Worm (Caenorhabditis elegans): ENCODE results near the gene clec-256.

The clec-256 gene

DNA sequence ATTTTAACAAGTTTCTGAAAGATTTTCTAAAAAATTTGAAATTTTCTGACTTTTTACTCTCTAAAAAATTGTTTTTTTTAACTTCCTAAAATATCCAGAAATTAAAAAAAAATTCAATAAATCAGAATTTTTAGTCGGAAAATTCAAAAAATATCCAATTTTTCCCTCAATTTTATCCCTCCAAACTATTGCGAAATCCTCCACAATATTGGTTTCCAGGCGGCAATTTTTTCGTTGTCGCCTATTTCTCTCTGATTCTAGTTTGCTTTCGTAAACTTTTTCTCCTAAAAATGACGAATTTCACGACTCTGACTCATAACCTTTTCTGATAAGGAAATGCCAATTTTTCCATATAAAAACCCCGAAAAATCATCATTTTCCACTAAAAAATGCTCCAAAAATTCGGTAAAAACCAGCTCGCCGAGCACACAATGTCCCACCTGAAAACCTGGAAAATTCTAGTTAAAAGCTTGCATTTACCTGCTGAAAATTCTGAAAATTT lies 16.0 kb downstream of the clec-256 start, which contains the start of gene Y17D7B.2:
Y17D7B.2 (plus strand) TSS at position 323 of the 502 bp plus-strand sequence.
- TF ChIP-seq ceh-13 (GFP tag; optimal IDR thresholded peaks at IDR 0.05) (no peak), flt-1 (GFP tag; IDR thresholded peaks at IDR 0.05) (no peak), ets-7 (tag; optimal IDR thresholded peaks at IDR 0.05) (no peak), ama-1 (optimal IDR thresholded peaks at IDR 0.05) (no peak), scrt-1 (GFP tag; IDR thresholded peaks at IDR 0.05) (no peak), tbx-37 (GFP tag; conservative IDR thresholded peaks at IDR 0.05) (no peak), ceh-36 (tag; optimal IDR thresholded peaks at IDR 0.05) (no peak), hnd-1 (tag; optimal IDR thresholded peaks at IDR 0.05) (no peak), aly-1 (tag; optimal IDR thresholded peaks at IDR 0.05) (no peak), sea-1 (GFP tag; conservative IDR thresholded peaks at IDR 0.05) (no peak), pes-1 (GFP tag; IDR thresholded peaks at IDR 0.05) (no peak), tbx-11 (GFP tag; IDR thresholded peaks at IDR 0.05) (no peak), tra-4 (tag; optimal IDR thresholded peaks at IDR 0.05) (no peak), hmbx-1 (tag; optimal IDR thresholded peaks at IDR 0.05) (no peak), hmg-4 (GFP tag; optimal IDR thresholded peaks at IDR 0.05) (no peak), B0310.2 (tag; optimal IDR thresholded peaks at IDR 0.05) (no peak), F13C5.2 (tag; optimal IDR thresholded peaks at IDR 0.05) (no peak)

DNA sequence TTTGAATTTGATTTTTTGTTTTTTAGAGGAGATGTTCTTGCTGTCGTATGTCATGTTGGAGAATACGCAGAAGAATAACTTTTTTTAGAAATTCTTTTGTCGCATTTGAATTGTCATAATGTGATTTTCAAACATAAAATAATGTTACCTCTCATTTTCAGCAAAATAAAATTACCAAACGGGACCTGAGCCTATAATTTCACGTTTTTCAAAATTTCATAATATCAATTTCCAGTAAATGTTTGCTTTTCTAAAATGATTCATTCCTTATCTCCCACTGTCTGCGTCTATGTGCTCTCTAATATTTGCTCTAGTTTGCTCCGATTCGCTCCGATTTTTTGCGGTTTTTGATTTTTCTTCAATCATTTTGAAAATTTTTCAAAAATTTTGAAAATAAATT lies 19.2 kb downstream of the clec-256 start, which contains the start of gene nhr-231:
nhr-231 (plus strand) TSS at position 301 of the 400 bp plus-strand sequence.
- TF ChIP-seq aly-1 (tag; optimal IDR thresholded peaks at IDR 0.05) (no peak), ets-7 (tag; optimal IDR thresholded peaks at IDR 0.05) (no peak), tra-4 (tag; optimal IDR thresholded peaks at IDR 0.05) (no peak), pes-1 (GFP tag; IDR thresholded peaks at IDR 0.05) (no peak), ceh-13 (GFP tag; optimal IDR thresholded peaks at IDR 0.05) (no peak), hmg-4 (GFP tag; optimal IDR thresholded peaks at IDR 0.05) (no peak), hnd-1 (tag; optimal IDR thresholded peaks at IDR 0.05) (no peak), tbx-37 (GFP tag; conservative IDR thresholded peaks at IDR 0.05) (no peak)

DNA sequence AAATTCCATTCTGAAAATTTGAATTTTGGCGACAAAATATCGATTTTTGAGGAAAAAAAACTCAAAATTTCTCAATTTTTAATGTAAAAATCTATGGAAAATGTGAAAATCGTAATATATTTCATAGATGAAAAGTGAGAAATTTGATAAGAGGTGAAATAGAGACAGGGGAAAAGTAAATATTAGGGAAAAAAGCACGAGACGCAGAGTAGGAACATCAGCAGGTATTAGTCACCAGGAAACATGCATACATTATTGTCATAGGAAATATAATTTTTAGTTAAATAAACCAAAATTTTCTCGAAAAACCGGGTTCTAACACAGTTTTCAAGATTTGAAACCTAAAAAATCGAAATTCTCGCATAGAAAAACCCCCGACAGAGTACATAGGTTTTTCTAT lies 29.3 kb downstream of the clec-256 start, which contains the start of gene nhr-170:
nhr-170 (minus strand) TSS at position 16 of the 400 bp plus-strand sequence.
- no peak for TF ChIP-seq B0310.2 (tag; optimal IDR thresholded peaks at IDR 0.05)
- TF ChIP-seq tbx-11 (GFP tag; IDR thresholded peaks at IDR 0.05): no peak
- no peak for TF ChIP-seq F13C5.2 (tag; optimal IDR thresholded peaks at IDR 0.05)
- TF ChIP-seq ceh-36 (tag; optimal IDR thresholded peaks at IDR 0.05): no peak
- no peak for TF ChIP-seq ceh-13 (GFP tag; optimal IDR thresholded peaks at IDR 0.05)
- no peak for TF ChIP-seq aly-1 (tag; optimal IDR thresholded peaks at IDR 0.05)
- no peak for TF ChIP-seq ets-7 (tag; optimal IDR thresholded peaks at IDR 0.05)
- no peak for TF ChIP-seq hmbx-1 (tag; optimal IDR thresholded peaks at IDR 0.05)
- no peak for TF ChIP-seq scrt-1 (GFP tag; IDR thresholded peaks at IDR 0.05)
- no peak for TF ChIP-seq ama-1 (optimal IDR thresholded peaks at IDR 0.05)
- TF ChIP-seq tbx-37 (GFP tag; conservative IDR thresholded peaks at IDR 0.05): no peak
- no peak for TF ChIP-seq sea-1 (GFP tag; conservative IDR thresholded peaks at IDR 0.05)
- TF ChIP-seq hmg-4 (GFP tag; optimal IDR thresholded peaks at IDR 0.05): no peak
- TF ChIP-seq pes-1 (GFP tag; IDR thresholded peaks at IDR 0.05): no peak
- TF ChIP-seq flt-1 (GFP tag; IDR thresholded peaks at IDR 0.05): no peak
- no peak for TF ChIP-seq hnd-1 (tag; optimal IDR thresholded peaks at IDR 0.05)
- no peak for TF ChIP-seq tra-4 (tag; optimal IDR thresholded peaks at IDR 0.05)

DNA sequence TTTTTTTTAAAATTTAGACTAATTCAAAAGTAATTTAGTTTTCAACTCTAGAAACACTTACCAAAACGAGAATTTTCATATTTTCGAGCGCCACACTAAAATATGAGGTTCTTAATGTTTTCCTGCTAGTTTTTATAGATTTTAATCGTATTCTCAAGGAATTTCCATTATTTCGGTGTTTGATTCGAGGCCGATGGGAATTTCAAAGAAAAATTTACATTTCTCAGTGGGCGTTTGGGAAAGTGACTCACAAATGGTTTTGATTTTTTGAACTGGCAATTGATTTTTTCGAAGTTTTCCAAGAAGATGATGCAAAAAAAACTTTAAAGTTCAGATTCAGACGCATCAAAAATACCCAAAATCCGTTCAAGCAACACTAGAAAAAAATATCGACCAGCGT lies 30.6 kb downstream of the clec-256 start, which contains the start of gene C54E10.11:
C54E10.11 (minus strand) TSS at position 101 of the 400 bp plus-strand sequence.
- TF ChIP-seq ama-1 (optimal IDR thresholded peaks at IDR 0.05) (no peak), tra-4 (tag; optimal IDR thresholded peaks at IDR 0.05) (no peak), sea-1 (GFP tag; conservative IDR thresholded peaks at IDR 0.05) (no peak), flt-1 (GFP tag; IDR thresholded peaks at IDR 0.05) (no peak), ceh-36 (tag; optimal IDR thresholded peaks at IDR 0.05) (no peak), F13C5.2 (tag; optimal IDR thresholded peaks at IDR 0.05) (no peak), aly-1 (tag; optimal IDR thresholded peaks at IDR 0.05) (no peak), tbx-37 (GFP tag; conservative IDR thresholded peaks at IDR 0.05) (no peak), hmg-4 (GFP tag; optimal IDR thresholded peaks at IDR 0.05) (no peak), tbx-11 (GFP tag; IDR thresholded peaks at IDR 0.05) (no peak), pes-1 (GFP tag; IDR thresholded peaks at IDR 0.05) (no peak), hnd-1 (tag; optimal IDR thresholded peaks at IDR 0.05) (no peak), hmbx-1 (tag; optimal IDR thresholded peaks at IDR 0.05) (no peak), B0310.2 (tag; optimal IDR thresholded peaks at IDR 0.05) (no peak), ets-7 (tag; optimal IDR thresholded peaks at IDR 0.05) (no peak), scrt-1 (GFP tag; IDR thresholded peaks at IDR 0.05) (no peak), ceh-13 (GFP tag; optimal IDR thresholded peaks at IDR 0.05) (no peak)

ce11 chrV:18803260-18803659 lies 31.8 kb downstream of the clec-256 start, which contains the start of gene C54E10.10:
C54E10.10 (minus strand) TSS chrV:18803360.
- TF ChIP-seq F13C5.2 (tag; optimal IDR thresholded peaks at IDR 0.05): no peak
- TF ChIP-seq scrt-1 (GFP tag; IDR thresholded peaks at IDR 0.05): no peak
- no peak for TF ChIP-seq hmg-4 (GFP tag; optimal IDR thresholded peaks at IDR 0.05)
- no peak for TF ChIP-seq hnd-1 (tag; optimal IDR thresholded peaks at IDR 0.05)
- no peak for TF ChIP-seq sea-1 (GFP tag; conservative IDR thresholded peaks at IDR 0.05)
- no peak for TF ChIP-seq B0310.2 (tag; optimal IDR thresholded peaks at IDR 0.05)
- no peak for TF ChIP-seq ceh-13 (GFP tag; optimal IDR thresholded peaks at IDR 0.05)
- no peak for TF ChIP-seq ets-7 (tag; optimal IDR thresholded peaks at IDR 0.05)

- TF ChIP-seq hnd-1 (tag; optimal IDR thresholded peaks at IDR 0.05): no peak
- TF ChIP-seq ets-7 (tag; optimal IDR thresholded peaks at IDR 0.05): no peak
Observed at ce11 chrV:18806409-18806808, 34.9 kb downstream of the clec-256 start, which contains the start of gene sri-10. sri-10 (minus strand) TSS chrV:18806509.

DNA sequence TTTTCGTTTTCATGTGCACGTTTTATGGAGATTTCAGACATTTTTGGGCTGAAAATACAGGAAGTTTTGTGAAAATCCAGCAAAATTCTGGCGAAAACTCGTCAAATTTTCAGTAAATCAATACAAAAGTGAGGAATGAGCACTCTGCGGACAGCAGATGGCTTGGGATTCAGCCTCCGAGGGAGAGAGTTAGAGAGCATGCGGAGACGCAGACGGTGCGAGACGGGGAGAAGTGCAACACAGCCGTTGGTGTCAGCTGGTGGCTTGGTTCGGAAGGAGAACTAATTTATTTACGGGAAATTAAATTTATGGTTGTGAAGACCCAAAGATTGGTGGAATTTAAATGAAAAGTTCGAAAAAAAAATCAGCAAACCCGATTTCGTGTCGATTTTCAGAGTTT lies 37.1 kb downstream of the clec-256 start, which contains the start of gene C54E10.6:
C54E10.6 (minus strand) TSS at position 109 of the 400 bp plus-strand sequence.
- TF ChIP-seq F13C5.2 (tag; optimal IDR thresholded peaks at IDR 0.05) (peak; percentile 43), pes-1 (GFP tag; IDR thresholded peaks at IDR 0.05) (no peak)

- no peak for TF ChIP-seq tbx-37 (GFP tag; conservative IDR thresholded peaks at IDR 0.05)
- TF ChIP-seq ceh-36 (tag; optimal IDR thresholded peaks at IDR 0.05): no peak
- no peak for TF ChIP-seq hmg-4 (GFP tag; optimal IDR thresholded peaks at IDR 0.05)
- no peak for TF ChIP-seq hnd-1 (tag; optimal IDR thresholded peaks at IDR 0.05)
- TF ChIP-seq flt-1 (GFP tag; IDR thresholded peaks at IDR 0.05): no peak
Observed at ce11 chrV:18810705-18811104, 39.2 kb downstream of the clec-256 start, which contains the start of gene C54E10.3. C54E10.3 (plus strand) TSS chrV:18811005.
